Fruit fly (Drosophila melanogaster) whole organism, embryonic: ENCODE measurements around the gene lark.

ENCODE experiments used
- CG10431 ChIP-seq: fragments of 200-800 bp; sonication (Bioruptor generic); optimal IDR thresholded peaks from 3 replicates; lab custom pipeline; 2018; ENCODE audit warnings: missing biosample characterization, mild to moderate bottlenecking, missing genetic modification characterization
- CG10979 ChIP-seq: fragments of 200-800 bp; sonication (Bioruptor generic); optimal IDR thresholded peaks from 2 replicates; lab custom pipeline; 2018; ENCODE audit warnings: missing biosample characterization, mild to moderate bottlenecking, missing genetic modification characterization, moderate library complexity
- CG11504 ChIP-seq: fragments of 200-800 bp; sonication (Bioruptor generic); optimal IDR thresholded peaks from 3 replicates; lab custom pipeline; 2019; ENCODE audit warnings: missing biosample characterization, mild to moderate bottlenecking, missing genetic modification characterization, moderate library complexity
- CG11560 ChIP-seq: fragments of 200-800 bp; sonication (Bioruptor generic); IDR thresholded peaks from 3 replicates; pipeline ENCODE4 v1.3.6; 2022; ENCODE audit warnings: missing biosample characterization, missing genetic modification characterization
- CG12104 ChIP-seq: fragments of 200-800 bp; sonication (Bioruptor generic); optimal IDR thresholded peaks from 3 replicates; lab custom pipeline; 2016; ENCODE audit warnings: missing biosample characterization, missing genetic modification characterization
- CG12391 ChIP-seq: fragments of 200-800 bp; sonication (Bioruptor generic); optimal IDR thresholded peaks from 3 replicates; lab custom pipeline; 2018; ENCODE audit warnings: missing biosample characterization, mild to moderate bottlenecking, missing genetic modification characterization, moderate library complexity
- CG13424 ChIP-seq: fragments of 200-800 bp; sonication (Bioruptor generic); optimal IDR thresholded peaks from 2 replicates; lab custom pipeline; 2019; ENCODE audit warnings: missing biosample characterization, mild to moderate bottlenecking, missing genetic modification characterization, moderate library complexity
- CG14710 ChIP-seq: fragments of 200-800 bp; sonication (Bioruptor generic); optimal IDR thresholded peaks from 3 replicates; lab custom pipeline; 2019; ENCODE audit warnings: missing biosample characterization, mild to moderate bottlenecking, missing genetic modification characterization, moderate library complexity
- CG15479 ChIP-seq: fragments of 200-800 bp; sonication (Bioruptor generic); optimal IDR thresholded peaks from 3 replicates; lab custom pipeline; 2019; ENCODE audit warnings: missing biosample characterization, mild to moderate bottlenecking, missing genetic modification characterization, moderate library complexity
- CG1603 ChIP-seq: fragments of 200-800 bp; sonication (Bioruptor generic); optimal IDR thresholded peaks from 2 replicates; lab custom pipeline; 2019; ENCODE audit warnings: missing biosample characterization, mild to moderate bottlenecking, missing genetic modification characterization, moderate library complexity
- CG17361 ChIP-seq: fragments of 200-800 bp; sonication (Bioruptor generic); IDR thresholded peaks from 3 replicates; pipeline ENCODE4 v1.3.6; 2022; ENCODE audit warnings: missing biosample characterization, missing genetic modification characterization
- CG17612 ChIP-seq: fragments of 200-800 bp; sonication (Bioruptor generic); IDR thresholded peaks from 2 replicates; pipeline ENCODE4 v1.3.6; 2022; ENCODE audit warnings: missing biosample characterization, missing genetic modification characterization
- CG18476 ChIP-seq: fragments of 200-800 bp; sonication (Bioruptor generic); optimal IDR thresholded peaks from 2 replicates; lab custom pipeline; 2016; ENCODE audit warnings: missing biosample characterization, mild to moderate bottlenecking, missing genetic modification characterization
- CG2712 ChIP-seq: fragments of 200-800 bp; optimal IDR thresholded peaks from 3 replicates; lab custom pipeline; 2019; ENCODE audit warnings: missing biosample characterization, mild to moderate bottlenecking, missing genetic modification characterization, moderate library complexity
- CG31224 ChIP-seq: fragments of 200-800 bp; sonication (Bioruptor generic); IDR thresholded peaks from 2 replicates; pipeline ENCODE4 v1.3.6; 2022; ENCODE audit warnings: missing biosample characterization, missing genetic modification characterization
- CG32772 ChIP-seq: fragments of 200-800 bp; sonication (Bioruptor generic); IDR thresholded peaks from 2 replicates; pipeline ENCODE4 v1.3.6; 2022; ENCODE audit warnings: missing biosample characterization, missing genetic modification characterization
- CG34376 ChIP-seq: fragments of 200-800 bp; sonication (Bioruptor generic); optimal IDR thresholded peaks from 2 replicates; lab custom pipeline; 2018; ENCODE audit warnings: missing biosample characterization, mild to moderate bottlenecking, missing genetic modification characterization
- CG43689 ChIP-seq: fragments of 200-800 bp; sonication (Bioruptor generic); IDR thresholded peaks from 2 replicates; pipeline ENCODE4 v1.3.6; 2022; ENCODE audit warnings: missing biosample characterization, missing genetic modification characterization
- CG4404 ChIP-seq: fragments of 200-800 bp; sonication (Bioruptor generic); IDR thresholded peaks from 2 replicates; pipeline ENCODE4 v1.3.6; 2022; ENCODE audit warnings: missing biosample characterization, missing genetic modification characterization
- CG9876 ChIP-seq: fragments of 200-800 bp; sonication (Bioruptor generic); optimal IDR thresholded peaks from 2 replicates; lab custom pipeline; 2016; ENCODE audit warnings: missing biosample characterization, missing genetic modification characterization
- CG9932 ChIP-seq: fragments of 200-800 bp; sonication (Bioruptor generic); IDR thresholded peaks from 2 replicates; pipeline ENCODE4 v1.3.6; 2022; ENCODE audit warnings: missing biosample characterization, missing genetic modification characterization
- CTCF ChIP-seq: fragments of 200-800 bp; sonication (Bioruptor generic); optimal IDR thresholded peaks from 2 replicates; lab custom pipeline; 2017; ENCODE audit warnings: missing biosample characterization, mild to moderate bottlenecking, missing genetic modification characterization, moderate library complexity
- Dll ChIP-seq: fragments of 200-800 bp; sonication (Bioruptor generic); IDR thresholded peaks from 4 replicates; pipeline ENCODE4 v1.3.6; 2022; ENCODE audit warnings: missing biosample characterization, missing genetic modification characterization; ENCODE audit not compliant: partially characterized antibody
- Fer1 ChIP-seq: fragments of 200-800 bp; sonication (Bioruptor generic); optimal IDR thresholded peaks from 2 replicates; lab custom pipeline; 2017; ENCODE audit warnings: missing biosample characterization, mild to moderate bottlenecking, missing genetic modification characterization
- HmgD ChIP-seq: fragments of 200-800 bp; sonication (Bioruptor generic); optimal IDR thresholded peaks from 3 replicates; lab custom pipeline; 2016; ENCODE audit warnings: missing biosample characterization, missing genetic modification characterization
- Hr78 ChIP-seq, 2 experiments: fragments of 200-800 bp in 1 of 2; fragments of >200 bp in 1 of 2; sonication (Bioruptor generic) in 1 of 2; optimal IDR thresholded peaks; 2 replicates each; lab custom pipeline; 2017 to 2019; ENCODE audit warnings: missing biosample characterization in 2 of 2, missing genetic modification characterization in 2 of 2, mild to moderate bottlenecking in 1 of 2, moderate library complexity in 1 of 2
- Lhr ChIP-seq: fragments of 200-800 bp; sonication (Bioruptor generic); optimal IDR thresholded peaks from 3 replicates; lab custom pipeline; 2017; ENCODE audit warnings: mild to moderate bottlenecking, missing biosample characterization, missing genetic modification reagents, missing genetic modification characterization
- Myb ChIP-seq: fragments of 200-800 bp; sonication (Bioruptor generic); optimal IDR thresholded peaks from 2 replicates; lab custom pipeline; 2016; ENCODE audit warnings: missing biosample characterization, missing genetic modification characterization
- Opbp ChIP-seq: fragments of 200-800 bp; sonication (Bioruptor generic); IDR thresholded peaks from 3 replicates; pipeline ENCODE4 v1.3.6; 2022; ENCODE audit warnings: missing biosample characterization, missing genetic modification characterization; ENCODE audit not compliant: partially characterized antibody
- Rx ChIP-seq: fragments of 200-800 bp; sonication (Bioruptor generic); IDR thresholded peaks from 2 replicates; pipeline ENCODE4 v1.3.6; 2022; ENCODE audit warnings: missing biosample characterization, missing genetic modification characterization
- dmrt11E ChIP-seq: fragments of 200-800 bp; sonication (Bioruptor generic); optimal IDR thresholded peaks from 3 replicates; lab custom pipeline; 2018; ENCODE audit warnings: missing biosample characterization, mild to moderate bottlenecking, missing genetic modification characterization, moderate library complexity
- fd96Cb ChIP-seq: fragments of 200-800 bp; sonication (Bioruptor generic); optimal IDR thresholded peaks from 2 replicates; lab custom pipeline; 2018; ENCODE audit warnings: missing biosample characterization, mild to moderate bottlenecking, missing genetic modification characterization, moderate library complexity
- ftz-f1 ChIP-seq: fragments of 200-800 bp; sonication (Bioruptor generic); optimal IDR thresholded peaks from 2 replicates; lab custom pipeline; 2016; ENCODE audit warnings: missing biosample characterization, missing genetic modification characterization
- gfzf ChIP-seq: fragments of 200-800 bp; sonication (Bioruptor generic); optimal IDR thresholded peaks from 2 replicates; lab custom pipeline; 2016; ENCODE audit warnings: missing biosample characterization, mild to moderate bottlenecking, missing genetic modification characterization, moderate library complexity
- gsb ChIP-seq: fragments of 200-800 bp; sonication (Bioruptor generic); IDR thresholded peaks from 2 replicates; pipeline ENCODE4 v1.3.6; 2022; ENCODE audit warnings: missing biosample characterization, missing genetic modification characterization
- hbn ChIP-seq: fragments of 200-800 bp; sonication (Bioruptor generic); IDR thresholded peaks from 2 replicates; pipeline ENCODE4 v1.3.6; 2022; ENCODE audit warnings: missing biosample characterization, missing genetic modification characterization; ENCODE audit not compliant: partially characterized antibody
- hth ChIP-seq: fragments of >200 bp; optimal IDR thresholded peaks from 2 replicates; lab custom pipeline; 2017; ENCODE audit warnings: inconsistent platforms
- inv ChIP-seq: fragments of 200-800 bp; sonication (Bioruptor generic); IDR thresholded peaks from 2 replicates; pipeline ENCODE4 v1.3.6; 2022; ENCODE audit warnings: missing biosample characterization, missing genetic modification characterization; ENCODE audit not compliant: partially characterized antibody
- jigr1 ChIP-seq: fragments of 200-800 bp; sonication (Bioruptor generic); IDR thresholded peaks from 3 replicates; pipeline ENCODE4 v1.3.6; 2022; ENCODE audit warnings: missing biosample characterization, missing genetic modification characterization
- lbe ChIP-seq: fragments of 200-800 bp; sonication (Bioruptor generic); optimal IDR thresholded peaks from 2 replicates; lab custom pipeline; 2016; ENCODE audit warnings: missing biosample characterization, mild to moderate bottlenecking, missing genetic modification characterization
- lola ChIP-seq, 3 experiments: fragments of >200 bp in 2 of 3; fragments of 200-800 bp in 1 of 3; sonication (Bioruptor generic) in 1 of 3; optimal IDR thresholded peaks; 2 replicates each; lab custom pipeline; 2017 to 2019; ENCODE audit warnings: missing biosample characterization in 3 of 3, missing genetic modification characterization in 3 of 3, mild to moderate bottlenecking in 1 of 3, moderate library complexity in 1 of 3
- lov ChIP-seq, 2 experiments: fragments of 200-800 bp in 1 of 2; fragments of >200 bp in 1 of 2; sonication (Bioruptor generic) in 1 of 2; IDR thresholded peaks in 1 of 2; optimal IDR thresholded peaks in 1 of 2; 2 replicates in 1 of 2; 3 replicates in 1 of 2; pipeline versions ENCODE4 v1.3.6 to Lab custom; 2017 to 2022; ENCODE audit warnings: missing biosample characterization in 1 of 2, missing genetic modification characterization in 1 of 2
- mirr ChIP-seq: fragments of 200-800 bp; sonication (Bioruptor generic); optimal IDR thresholded peaks from 3 replicates; lab custom pipeline; 2018; ENCODE audit warnings: missing biosample characterization, mild to moderate bottlenecking, missing genetic modification characterization
- nau ChIP-seq: fragments of 200-800 bp; sonication (Bioruptor generic); optimal IDR thresholded peaks from 3 replicates; lab custom pipeline; 2017; ENCODE audit warnings: missing biosample characterization, mild to moderate bottlenecking, missing genetic modification characterization, missing genetic modification reagents
- rib ChIP-seq: fragments of 200-800 bp; sonication (Bioruptor generic); IDR thresholded peaks from 2 replicates; pipeline ENCODE4 v1.3.6; 2022; ENCODE audit warnings: missing biosample characterization, missing genetic modification characterization
- salm ChIP-seq: fragments of 200-800 bp; sonication (Bioruptor generic); optimal IDR thresholded peaks from 2 replicates; lab custom pipeline; 2018; ENCODE audit warnings: missing biosample characterization, mild to moderate bottlenecking, missing genetic modification characterization
- ssp ChIP-seq: fragments of 200-800 bp; sonication (Bioruptor generic); IDR thresholded peaks from 2 replicates; pipeline ENCODE4 v1.3.6; 2022; ENCODE audit warnings: missing biosample characterization, missing genetic modification characterization
- tll ChIP-seq, 2 experiments: fragments of 200-800 bp in 1 of 2; fragments of >200 bp in 1 of 2; sonication (Bioruptor generic) in 1 of 2; optimal IDR thresholded peaks; 2 replicates each; lab custom pipeline; 2017 to 2019; ENCODE audit warnings: missing biosample characterization in 2 of 2, missing genetic modification characterization in 2 of 2, mild to moderate bottlenecking in 1 of 2, moderate library complexity in 1 of 2
- wor ChIP-seq: fragments of 200-800 bp; sonication (Bioruptor generic); IDR thresholded peaks from 2 replicates; pipeline ENCODE4 v1.3.6; 2022; ENCODE audit warnings: missing biosample characterization, missing genetic modification characterization
- yki ChIP-seq: fragments of >200 bp; optimal IDR thresholded peaks from 3 replicates; lab custom pipeline; 2018

The lark gene

dm6 chr3L:7344965-7345427 lies 5.9 kb downstream of the lark start, which contains the start of gene Cln7 (continued):
- peak; percentile 59 for TF ChIP-seq lbe (GFP tag; lab: Kevin White, UChicago)
- no peak for TF ChIP-seq inv (GFP tag; lab: Robert Waterston, UW)
- no peak for TF ChIP-seq yki
- no peak for TF ChIP-seq Lhr (GFP tag; lab: Kevin White, UChicago)
- 0 out of 4 replicates have a peak, but pooled peaks have one; percentile 24 for TF ChIP-seq Dll
- no peak for TF ChIP-seq CG17361 (GFP tag; lab: Robert Waterston, UW)
- TF ChIP-seq CG34376 (GFP tag; lab: Kevin White, UChicago), result peak; percentile 69
- TF ChIP-seq CG2712 (tag; lab: Kevin White, UChicago), result peak; percentile 56
- no peak for TF ChIP-seq CG43689 (GFP tag; lab: Robert Waterston, UW)
- peak; percentile 20 for TF ChIP-seq CG13424 (tag; lab: Kevin White, UChicago)
- TF ChIP-seq CG9932 (GFP tag; lab: Robert Waterston, UW), result no peak
- TF ChIP-seq CG4404, result no peak
- no peak for TF ChIP-seq hth (lab: Kevin White, UChicago)
- peak; percentile 0 for TF ChIP-seq gfzf (GFP tag; lab: Kevin White, UChicago)
- TF ChIP-seq CTCF, result peak; percentile 50
- TF ChIP-seq mirr, result peak; percentile 67
- peak; percentile 21 for TF ChIP-seq CG10431 (GFP tag; lab: Kevin White, UChicago)
- TF ChIP-seq CG11560 (tag; lab: Robert Waterston, UW), result no peak
- TF ChIP-seq hbn, result no peak
- no peak for TF ChIP-seq tll (GFP tag; optimal IDR thresholded peaks at IDR 0.05; lab: Kevin White, UChicago)
- TF ChIP-seq CG1603 (tag; lab: Kevin White, UChicago), result peak; percentile 27
- TF ChIP-seq HmgD, result peak; percentile 32
- TF ChIP-seq CG18476 (GFP tag; lab: Kevin White, UChicago), result no peak
- TF ChIP-seq Rx (GFP tag; lab: Robert Waterston, UW), result no peak
- no peak for TF ChIP-seq wor (GFP tag; lab: Robert Waterston, UW)
- no peak for TF ChIP-seq fd96Cb
- no peak for TF ChIP-seq CG9876 (GFP tag; lab: Kevin White, UChicago)
- no peak for TF ChIP-seq ssp (GFP tag; lab: Robert Waterston, UW)
- peak; percentile 43; the same call in 1 of the 2 replicates for TF ChIP-seq rib (GFP tag; lab: Robert Waterston, UW)
- no peak for TF ChIP-seq CG12104 (GFP tag; lab: Kevin White, UChicago)
- TF ChIP-seq gsb (GFP tag; lab: Robert Waterston, UW), result peak; percentile 35; the same call in 1 of the 2 replicates
- TF ChIP-seq CG15479 (GFP tag; lab: Kevin White, UChicago), result no peak
- peak in 1 of 2 experiments; percentile 11 for TF ChIP-seq Hr78 (GFP tag; optimal IDR thresholded peaks at IDR 0.05; lab: Kevin White, UChicago)
- peak; percentile 53 for TF ChIP-seq CG10979
- TF ChIP-seq jigr1 (GFP tag; lab: Robert Waterston, UW), result no peak
- TF ChIP-seq lola (GFP tag; optimal IDR thresholded peaks at IDR 0.05; lab: Kevin White, UChicago), result no peak
- TF ChIP-seq Myb (GFP tag; lab: Kevin White, UChicago), result no peak
- no peak for TF ChIP-seq lov (optimal IDR thresholded peaks at IDR 0.05; lab: Kevin White, UChicago)
- TF ChIP-seq lov (GFP tag; IDR thresholded peaks at IDR 0.05; lab: Robert Waterston, UW), result peak; percentile 53; the same call in 1 of the 3 replicates
- TF ChIP-seq CG32772 (GFP tag; lab: Robert Waterston, UW), result no peak
- no peak for TF ChIP-seq CG31224
- peak; percentile 7 for TF ChIP-seq salm (tag; lab: Kevin White, UChicago)
- TF ChIP-seq CG12391 (tag; lab: Kevin White, UChicago), result peak; percentile 12
- TF ChIP-seq ftz-f1 (GFP tag; lab: Kevin White, UChicago), result peak; percentile 61
- peak; percentile 67; the same call in 2 of the 3 replicates for TF ChIP-seq Opbp (GFP tag; lab: Robert Waterston, UW)
- no peak for TF ChIP-seq dmrt11E (tag; lab: Kevin White, UChicago)
- TF ChIP-seq CG11504 (tag; lab: Kevin White, UChicago), result no peak
- TF ChIP-seq nau, result no peak
- peak; percentile 20 for TF ChIP-seq CG14710 (tag; lab: Kevin White, UChicago)
- TF ChIP-seq Fer1 (GFP tag; lab: Kevin White, UChicago), result peak; percentile 72
- no peak for TF ChIP-seq CG17612 (GFP tag; lab: Robert Waterston, UW)
